Fruit fly (Drosophila melanogaster) whole organism, embryonic: ENCODE results near the gene Ntf-2.
A peak's percentile ranks its signal among the peaks of the same experiment; 100 is the strongest.

Experiments used
- Ada2b ChIP-seq: fragments of 200-800 bp; sonication (Bioruptor generic); IDR thresholded peaks from 2 replicates; pipeline ENCODE4 v1.3.6; 2022; ENCODE audit warnings: missing biosample characterization, missing genetic modification characterization
- Aef1 ChIP-seq: fragments of 200-800 bp; sonication (Bioruptor generic); IDR thresholded peaks from 3 replicates; pipeline ENCODE4 v1.3.6; 2022; ENCODE audit warnings: missing biosample characterization, missing genetic modification characterization
- B-H2 ChIP-seq: fragments of 200-800 bp; sonication (Bioruptor generic); optimal IDR thresholded peaks from 2 replicates; lab custom pipeline; 2018; ENCODE audit warnings: missing biosample characterization, mild to moderate bottlenecking, missing genetic modification characterization
- CG10366 ChIP-seq: fragments of 200-800 bp; sonication (Bioruptor generic); IDR thresholded peaks from 2 replicates; pipeline ENCODE4 v1.3.6; 2022; ENCODE audit warnings: missing biosample characterization, missing genetic modification characterization
- CG11456 ChIP-seq: fragments of 200-800 bp; sonication (Bioruptor generic); IDR thresholded peaks from 3 replicates; pipeline ENCODE4 v1.3.6; 2022; ENCODE audit warnings: missing biosample characterization, missing genetic modification characterization
- CG13287 ChIP-seq: fragments of 200-800 bp; sonication (Bioruptor generic); IDR thresholded peaks from 2 replicates; pipeline ENCODE4 v1.3.6; 2022; ENCODE audit warnings: missing biosample characterization, missing genetic modification characterization; ENCODE audit not compliant: partially characterized antibody
- CG13775 ChIP-seq: fragments of 200-800 bp; sonication (Bioruptor generic); optimal IDR thresholded peaks from 3 replicates; lab custom pipeline; 2017; ENCODE audit warnings: missing biosample characterization, mild to moderate bottlenecking, missing genetic modification characterization
- CG14050 ChIP-seq: fragments of 200-800 bp; sonication (Bioruptor generic); IDR thresholded peaks from 3 replicates; pipeline ENCODE4 v1.3.6; 2022; ENCODE audit warnings: missing biosample characterization, missing genetic modification characterization
- CG17802 ChIP-seq: fragments of 200-800 bp; sonication (Bioruptor generic); optimal IDR thresholded peaks from 2 replicates; lab custom pipeline; 2018; ENCODE audit warnings: missing biosample characterization, mild to moderate bottlenecking, missing genetic modification characterization, moderate library complexity
- CG18262 ChIP-seq: fragments of 200-800 bp; optimal IDR thresholded peaks from 3 replicates; lab custom pipeline; 2019; ENCODE audit warnings: missing biosample characterization, mild to moderate bottlenecking, missing genetic modification characterization, moderate library complexity
- CG2889 ChIP-seq: fragments of 200-800 bp; sonication (Bioruptor generic); IDR thresholded peaks from 3 replicates; pipeline ENCODE4 v1.3.6; 2022; ENCODE audit warnings: missing biosample characterization, missing genetic modification characterization
- CG31224 ChIP-seq: fragments of 200-800 bp; sonication (Bioruptor generic); IDR thresholded peaks from 2 replicates; pipeline ENCODE4 v1.3.6; 2022; ENCODE audit warnings: missing biosample characterization, missing genetic modification characterization
- CG31388 ChIP-seq: fragments of 200-800 bp; sonication (Bioruptor generic); optimal IDR thresholded peaks from 2 replicates; lab custom pipeline; 2016; ENCODE audit warnings: missing biosample characterization, missing genetic modification characterization
- CG3726 ChIP-seq: fragments of 200-800 bp; sonication (Bioruptor generic); IDR thresholded peaks from 3 replicates; pipeline ENCODE4, ENCODE4 v1.3.6; 2022; ENCODE audit warnings: missing biosample characterization, missing genetic modification characterization
- CG4404 ChIP-seq: fragments of 200-800 bp; sonication (Bioruptor generic); IDR thresholded peaks from 2 replicates; pipeline ENCODE4 v1.3.6; 2022; ENCODE audit warnings: missing biosample characterization, missing genetic modification characterization
- CG6254 ChIP-seq: fragments of 200-800 bp; sonication (Bioruptor generic); optimal IDR thresholded peaks from 3 replicates; lab custom pipeline; 2017; ENCODE audit warnings: mild to moderate bottlenecking, missing biosample characterization, missing genetic modification reagents, missing genetic modification characterization
- CG6689 ChIP-seq: fragments of 200-800 bp; sonication (Bioruptor generic); IDR thresholded peaks from 2 replicates; pipeline ENCODE4 v1.3.6; 2022; ENCODE audit warnings: missing biosample characterization, missing genetic modification characterization
- CG6813 ChIP-seq: fragments of 200-800 bp; sonication (Bioruptor generic); optimal IDR thresholded peaks from 2 replicates; lab custom pipeline; 2017; ENCODE audit warnings: missing biosample characterization, missing genetic modification characterization, mild to moderate bottlenecking, moderate library complexity, missing genetic modification reagents
- CG7357 ChIP-seq: fragments of 200-800 bp; sonication (Bioruptor generic); IDR thresholded peaks from 3 replicates; pipeline ENCODE4 v1.3.6; 2022; ENCODE audit warnings: missing biosample characterization, missing genetic modification characterization
- CG8089 ChIP-seq: fragments of 200-800 bp; sonication (Bioruptor generic); optimal IDR thresholded peaks from 3 replicates; lab custom pipeline; 2016; ENCODE audit warnings: missing biosample characterization, missing genetic modification characterization
- CG8281 ChIP-seq: fragments of 200-800 bp; sonication (Bioruptor generic); optimal IDR thresholded peaks from 2 replicates; lab custom pipeline; 2018; ENCODE audit warnings: missing biosample characterization, mild to moderate bottlenecking, missing genetic modification characterization, moderate library complexity
- CG8478 ChIP-seq: fragments of >200 bp; optimal IDR thresholded peaks from 2 replicates; lab custom pipeline; 2018
- CG8924 ChIP-seq: fragments of 200-800 bp; optimal IDR thresholded peaks from 3 replicates; lab custom pipeline; 2019; ENCODE audit warnings: missing biosample characterization, mild to moderate bottlenecking, missing genetic modification characterization, moderate library complexity
- D ChIP-seq, 2 experiments: fragments of 200-800 bp in 1 of 2; fragments of >200 bp in 1 of 2; sonication (Bioruptor generic) in 1 of 2; optimal IDR thresholded peaks; 2 replicates in 1 of 2; 3 replicates in 1 of 2; lab custom pipeline; 2017; ENCODE audit warnings: mild to moderate bottlenecking in 1 of 2, missing biosample characterization in 1 of 2, missing genetic modification characterization in 1 of 2, missing genetic modification reagents in 1 of 2
- Drgx ChIP-seq: fragments of 200-800 bp; sonication (Bioruptor generic); IDR thresholded peaks from 2 replicates; pipeline ENCODE4 v1.3.6; 2022; ENCODE audit warnings: missing biosample characterization, missing genetic modification characterization
- Eip74EF ChIP-seq, 2 experiments: fragments of 200-800 bp in 1 of 2; fragments of >200 bp in 1 of 2; sonication (Bioruptor generic) in 1 of 2; optimal IDR thresholded peaks; 2 replicates each; lab custom pipeline; 2017 to 2019; ENCODE audit warnings: missing biosample characterization in 2 of 2, missing genetic modification characterization in 2 of 2, mild to moderate bottlenecking in 1 of 2, moderate library complexity in 1 of 2
- Med ChIP-seq: fragments of 200-800 bp; sonication (Bioruptor generic); peaks from one replicate; lab custom pipeline; 2016; ENCODE audit warnings: missing biosample characterization, missing genetic modification characterization, mild to moderate bottlenecking, inconsistent platforms, moderate library complexity
- Meics ChIP-seq: fragments of 200-800 bp; sonication (Bioruptor generic); optimal IDR thresholded peaks from 2 replicates; lab custom pipeline; 2017; ENCODE audit warnings: missing biosample characterization, mild to moderate bottlenecking, missing genetic modification characterization
- Myb ChIP-seq: fragments of 200-800 bp; sonication (Bioruptor generic); optimal IDR thresholded peaks from 2 replicates; lab custom pipeline; 2016; ENCODE audit warnings: missing biosample characterization, missing genetic modification characterization
- NfI ChIP-seq: fragments of 200-800 bp; sonication (Bioruptor generic); optimal IDR thresholded peaks from 3 replicates; lab custom pipeline; 2018; ENCODE audit warnings: missing biosample characterization, mild to moderate bottlenecking, missing genetic modification characterization, moderate library complexity
- Oaz ChIP-seq: fragments of 200-800 bp; sonication (Bioruptor generic); IDR thresholded peaks from 2 replicates; pipeline ENCODE4 v1.3.6; 2022; ENCODE audit warnings: missing biosample characterization, missing genetic modification characterization
- TFAM ChIP-seq: fragments of 200-800 bp; sonication (Bioruptor generic); optimal IDR thresholded peaks from 2 replicates; lab custom pipeline; 2017; ENCODE audit warnings: missing biosample characterization, missing genetic modification characterization, inconsistent platforms
- al ChIP-seq: fragments of 200-800 bp; sonication (Bioruptor generic); IDR thresholded peaks from 2 replicates; pipeline ENCODE4 v1.3.6; 2022; ENCODE audit warnings: missing biosample characterization, missing genetic modification characterization
- bbx ChIP-seq: fragments of 200-800 bp; sonication (Bioruptor generic); IDR thresholded peaks from 2 replicates; pipeline ENCODE4 v1.3.6; 2022; ENCODE audit warnings: missing biosample characterization, missing genetic modification characterization; ENCODE audit not compliant: partially characterized antibody
- bcd ChIP-seq: fragments of 200-800 bp; sonication (Bioruptor generic); optimal IDR thresholded peaks from 2 replicates; lab custom pipeline; 2017; ENCODE audit warnings: missing biosample characterization, mild to moderate bottlenecking, missing genetic modification characterization
- ci ChIP-seq: fragments of 200-800 bp; sonication (Bioruptor generic); IDR thresholded peaks from 3 replicates; pipeline ENCODE4 v1.3.6; 2022; ENCODE audit warnings: missing biosample characterization, missing genetic modification characterization
- corto ChIP-seq: fragments of 200-800 bp; sonication (Bioruptor generic); optimal IDR thresholded peaks from 2 replicates; lab custom pipeline; 2016; ENCODE audit warnings: missing biosample characterization, mild to moderate bottlenecking, missing genetic modification characterization, moderate library complexity
- dimm ChIP-seq: fragments of 200-800 bp; sonication (Bioruptor generic); IDR thresholded peaks from 2 replicates; pipeline ENCODE4 v1.3.6; 2022; ENCODE audit warnings: missing biosample characterization, missing genetic modification characterization
- dysf ChIP-seq: fragments of 200-800 bp; sonication (Bioruptor generic); IDR thresholded peaks from 3 replicates; pipeline ENCODE4 v1.3.6; 2022; ENCODE audit warnings: missing biosample characterization, missing genetic modification characterization
- fd102C ChIP-seq: fragments of 200-800 bp; sonication (Bioruptor generic); optimal IDR thresholded peaks from 2 replicates; lab custom pipeline; 2018; ENCODE audit warnings: missing biosample characterization, mild to moderate bottlenecking, missing genetic modification characterization, moderate library complexity
- gsb ChIP-seq: fragments of 200-800 bp; sonication (Bioruptor generic); IDR thresholded peaks from 2 replicates; pipeline ENCODE4 v1.3.6; 2022; ENCODE audit warnings: missing biosample characterization, missing genetic modification characterization
- klu ChIP-seq: fragments of 200-800 bp; sonication (Bioruptor generic); IDR thresholded peaks from 2 replicates; pipeline ENCODE4 v1.3.6; 2022; ENCODE audit warnings: missing biosample characterization, missing genetic modification characterization
- lilli ChIP-seq: fragments of 200-800 bp; sonication (Bioruptor generic); optimal IDR thresholded peaks from 3 replicates; lab custom pipeline; 2016; ENCODE audit warnings: missing biosample characterization, missing genetic modification characterization
- pho ChIP-seq: fragments of 200-800 bp; sonication (Bioruptor generic); optimal IDR thresholded peaks from 2 replicates; lab custom pipeline; 2016; ENCODE audit warnings: missing biosample characterization, missing genetic modification characterization
- phol ChIP-seq: fragments of 200-800 bp; sonication (Bioruptor generic); optimal IDR thresholded peaks from 3 replicates; lab custom pipeline; 2018; ENCODE audit warnings: missing biosample characterization, mild to moderate bottlenecking, missing genetic modification characterization, moderate library complexity
- sens ChIP-seq: fragments of 200-800 bp; sonication (Bioruptor generic); peaks from one replicate; lab custom pipeline; 2016; ENCODE audit warnings: missing biosample characterization, missing genetic modification characterization
- sisA ChIP-seq: fragments of 200-800 bp; sonication (Bioruptor generic); IDR thresholded peaks from 2 replicates; pipeline ENCODE4 v1.3.6; 2022; ENCODE audit warnings: missing biosample characterization, missing genetic modification characterization
- ssp ChIP-seq: fragments of 200-800 bp; sonication (Bioruptor generic); IDR thresholded peaks from 2 replicates; pipeline ENCODE4 v1.3.6; 2022; ENCODE audit warnings: missing biosample characterization, missing genetic modification characterization
- stwl ChIP-seq: fragments of 200-800 bp; sonication (Bioruptor generic); optimal IDR thresholded peaks from 3 replicates; lab custom pipeline; 2018; ENCODE audit warnings: missing biosample characterization, mild to moderate bottlenecking, missing genetic modification characterization, moderate library complexity
- trem ChIP-seq: fragments of 200-800 bp; optimal IDR thresholded peaks from 3 replicates; lab custom pipeline; 2019; ENCODE audit warnings: missing biosample characterization, mild to moderate bottlenecking, missing genetic modification characterization, moderate library complexity

Ntf-2 gene

dm6 chrX:21060579-21060978 lies 25.3 kb downstream of the Ntf-2 start (continued):
- TF ChIP-seq CG11456 (no peak), CG8478 (peak; percentile 61), Myb (GFP tag; lab: Kevin White, UChicago) (peak; percentile 72), CG14050 (GFP tag; lab: Robert Waterston, UW) (no peak), CG13287 (GFP tag; lab: Robert Waterston, UW) (peak; percentile 22; the same call in 1 of the 2 replicates), Eip74EF (GFP tag; optimal IDR thresholded peaks at IDR 0.05; lab: Kevin White, UChicago) (peak in 1 of 2 experiments; percentile 72), phol (peak; percentile 9), stwl (tag; lab: Kevin White, UChicago) (peak; percentile 6), CG3726 (GFP tag; lab: Robert Waterston, UW) (no peak)

- TF ChIP-seq Drgx (GFP tag; lab: Robert Waterston, UW) (peak; percentile 88), CG6813 (GFP tag; lab: Kevin White, UChicago) (no peak), CG31224 (GFP tag; lab: Robert Waterston, UW) (no peak), dysf (GFP tag; lab: Robert Waterston, UW) (peak; percentile 35; the same call in 1 of the 3 replicates), bbx (GFP tag; lab: Robert Waterston, UW) (no peak), CG2889 (0 out of 3 replicates have a peak, but pooled peaks have one; percentile 15), gsb (no peak), dimm (GFP tag; lab: Robert Waterston, UW) (no peak), TFAM (no peak), pho (GFP tag; lab: Kevin White, UChicago) (no peak), CG6254 (GFP tag; lab: Kevin White, UChicago) (no peak), CG18262 (tag; lab: Kevin White, UChicago) (no peak), corto (GFP tag; lab: Kevin White, UChicago) (peak; percentile 72), B-H2 (no peak), lilli (GFP tag; lab: Kevin White, UChicago) (no peak), CG17802 (tag; lab: Kevin White, UChicago) (no peak), CG8281 (no peak), ssp (GFP tag; lab: Robert Waterston, UW) (0 out of 2 replicates have a peak, but pooled peaks have one; percentile 8), sisA (no peak), D (optimal IDR thresholded peaks at IDR 0.05; lab: Kevin White, UChicago) (no peak), D (GFP tag; optimal IDR thresholded peaks at IDR 0.05; lab: Kevin White, UChicago) (no peak), CG7357 (GFP tag; lab: Robert Waterston, UW) (0 out of 3 replicates have a peak, but pooled peaks have one; percentile 6), al (GFP tag; lab: Robert Waterston, UW) (no peak), fd102C (GFP tag; lab: Kevin White, UChicago) (no peak), Ada2b (GFP tag; lab: Robert Waterston, UW) (peak; percentile 24; the same call in 1 of the 2 replicates), CG13775 (no peak), bcd (GFP tag; lab: Kevin White, UChicago) (no peak), Med (peak; percentile 78), ci (GFP tag; lab: Robert Waterston, UW) (0 out of 3 replicates have a peak, but pooled peaks have one; percentile 34), CG4404 (GFP tag; lab: Robert Waterston, UW) (no peak), trem (tag; lab: Kevin White, UChicago) (no peak), klu (GFP tag; lab: Robert Waterston, UW) (no peak), Aef1 (GFP tag; lab: Robert Waterston, UW) (no peak), NfI (GFP tag; lab: Kevin White, UChicago) (peak; percentile 10), Meics (GFP tag; lab: Kevin White, UChicago) (no peak), phol (no peak), CG8089 (GFP tag; lab: Kevin White, UChicago) (no peak), CG10366 (GFP tag; lab: Robert Waterston, UW) (peak; percentile 28; the same call in 1 of the 2 replicates), CG8924 (tag; lab: Kevin White, UChicago) (no peak), CG6689 (GFP tag; lab: Robert Waterston, UW) (0 out of 2 replicates have a peak, but pooled peaks have one; percentile 19), sens (GFP tag; lab: Kevin White, UChicago) (peak; percentile 73), Oaz (GFP tag; lab: Robert Waterston, UW) (no peak), CG31388 (no peak)
These were observed 29.7 kb downstream of the Ntf-2 start for dm6 chrX:21064927-21065326.
